Worm (Caenorhabditis elegans) whole organism, L4 larva: ENCODE results near the gene Y77E11A.7.

Source experiments
- R02D3.7 ChIP-seq: fragments of 150-350 bp; sonication (generic microtip); optimal IDR thresholded peaks from 3 replicates; lab custom pipeline; 2014; ENCODE audit warnings: missing biosample characterization, missing genetic modification characterization
- Y48G9A.11 ChIP-seq: fragments of 200-800 bp; sonication (Bioruptor generic); IDR thresholded peaks from 2 replicates; pipeline ENCODE4 v1.3.6; 2022; ENCODE audit warnings: missing genetic modification reagents, missing genetic modification characterization, missing compliant biosample characterization
- Y75B8A.6 ChIP-seq: fragments of 200-800 bp; sonication (Bioruptor generic); IDR thresholded peaks from 2 replicates; pipeline ENCODE4 v1.3.6; 2022; ENCODE audit warnings: missing genetic modification reagents, missing genetic modification characterization, missing compliant biosample characterization
- ZK337.2 ChIP-seq: fragments of 200-800 bp; sonication (Bioruptor generic); IDR thresholded peaks from 2 replicates; pipeline ENCODE4 v1.3.6; 2022; ENCODE audit warnings: missing genetic modification reagents, missing genetic modification characterization, missing compliant biosample characterization
- aha-1 ChIP-seq: fragments of 150-350 bp; peaks from one replicate; lab custom pipeline; 2014; ENCODE audit warnings: missing biosample characterization, missing genetic modification characterization
- ama-1 ChIP-seq: fragments of 150-350 bp; optimal IDR thresholded peaks from 2 replicates; lab custom pipeline; 2014; ENCODE audit warnings: inconsistent platforms, mixed read lengths
- arid-1 ChIP-seq: fragments of 200-800 bp; sonication (Bioruptor generic); conservative IDR thresholded peaks from 2 replicates; pipeline ENCODE4 v1.3.6; 2022; ENCODE audit warnings: missing genetic modification reagents, missing genetic modification characterization, missing compliant biosample characterization
- ceh-32 ChIP-seq: sonication (generic microtip); optimal IDR thresholded peaks from 2 replicates; lab custom pipeline; 2016; ENCODE audit warnings: mild to moderate bottlenecking, missing genetic modification characterization, missing compliant biosample characterization; ENCODE audit not compliant: poor library complexity
- ceh-44 ChIP-seq: fragments of 200-800 bp; sonication (Bioruptor generic); IDR thresholded peaks from 2 replicates; pipeline ENCODE4 v1.3.6; 2022; ENCODE audit warnings: missing genetic modification reagents, missing genetic modification characterization, missing compliant biosample characterization
- ceh-62 ChIP-seq: sonication (generic microtip); optimal IDR thresholded peaks from 2 replicates; lab custom pipeline; 2017; ENCODE audit warnings: missing biosample characterization, missing genetic modification characterization
- dmd-6 ChIP-seq: fragments of 200-800 bp; sonication (Bioruptor generic); IDR thresholded peaks from 2 replicates; pipeline ENCODE4 v1.3.6; 2022; ENCODE audit warnings: missing genetic modification reagents, missing genetic modification characterization, missing compliant biosample characterization
- dmd-9 ChIP-seq: fragments of 200-800 bp; sonication (Bioruptor generic); IDR thresholded peaks from 2 replicates; pipeline ENCODE4 v1.3.6; 2022; ENCODE audit warnings: missing genetic modification reagents, missing genetic modification characterization, missing compliant biosample characterization
- duxl-1 ChIP-seq: sonication (generic microtip); optimal IDR thresholded peaks from 2 replicates; lab custom pipeline; 2016; ENCODE audit warnings: mild to moderate bottlenecking, missing genetic modification characterization, moderate library complexity, missing compliant biosample characterization; ENCODE audit not compliant: poor library complexity
- dve-1 ChIP-seq: sonication (generic microtip); optimal IDR thresholded peaks from 2 replicates; lab custom pipeline; 2017; ENCODE audit warnings: antibody characterized with exemption, mild to moderate bottlenecking, missing genetic modification characterization, missing compliant biosample characterization; ENCODE audit not compliant: insufficient read depth
- egl-43 ChIP-seq: fragments of 200-800 bp; sonication (Bioruptor generic); IDR thresholded peaks from 2 replicates; pipeline ENCODE4 v1.3.6; 2022; ENCODE audit warnings: missing genetic modification reagents, missing genetic modification characterization, missing compliant biosample characterization
- fkh-10 ChIP-seq: fragments of 150-350 bp; optimal IDR thresholded peaks from 2 replicates; lab custom pipeline; 2014; ENCODE audit warnings: missing biosample characterization, missing genetic modification reagents, missing genetic modification characterization
- fos-1 ChIP-seq: fragments of 150-350 bp; optimal IDR thresholded peaks from 2 replicates; lab custom pipeline; 2014; ENCODE audit warnings: missing biosample characterization, missing genetic modification characterization
- hif-1 ChIP-seq, 2 experiments: sonication (generic microtip); optimal IDR thresholded peaks; 2 replicates each; lab custom pipeline; 2016 to 2017; ENCODE audit warnings: missing compliant biosample characterization in 2 of 2, missing genetic modification characterization in 2 of 2, missing genetic modification reagents in 2 of 2, missing genotype in 2 of 2, mild to moderate bottlenecking in 1 of 2
- hlh-30 ChIP-seq: sonication (generic microtip); optimal IDR thresholded peaks from 2 replicates; lab custom pipeline; 2017; ENCODE audit warnings: antibody characterized with exemption, mild to moderate bottlenecking, missing genetic modification characterization, missing compliant biosample characterization; ENCODE audit not compliant: insufficient read depth
- hmg-1.1 ChIP-seq: fragments of 200-800 bp; sonication (Bioruptor generic); IDR thresholded peaks from 2 replicates; pipeline ENCODE4 v1.3.6; 2022; ENCODE audit warnings: missing genetic modification reagents, missing genetic modification characterization, missing compliant biosample characterization
- jun-1 ChIP-seq: fragments of 150-350 bp; optimal IDR thresholded peaks from 2 replicates; lab custom pipeline; 2014; ENCODE audit warnings: missing biosample characterization, missing genetic modification reagents, missing genetic modification characterization
- lin-1 ChIP-seq: fragments of 200-800 bp; sonication (Bioruptor generic); IDR thresholded peaks from 2 replicates; pipeline ENCODE4 v1.3.6; 2022; ENCODE audit warnings: missing genetic modification reagents, missing genetic modification characterization, missing compliant biosample characterization
- lin-13 ChIP-seq: fragments of 150-350 bp; optimal IDR thresholded peaks from 2 replicates; lab custom pipeline; 2014; ENCODE audit warnings: missing biosample characterization, missing genetic modification reagents, missing genetic modification characterization
- lin-29 ChIP-seq: fragments of 200-800 bp; sonication (Bioruptor generic); IDR thresholded peaks from 2 replicates; pipeline ENCODE4 v1.3.6; 2022; ENCODE audit warnings: missing genetic modification reagents, missing genetic modification characterization, missing compliant biosample characterization
- lir-3 ChIP-seq: sonication (generic microtip); optimal IDR thresholded peaks from 2 replicates; lab custom pipeline; 2016; ENCODE audit warnings: mild to moderate bottlenecking, missing genetic modification characterization, missing compliant biosample characterization
- lsy-2 ChIP-seq, 2 experiments: fragments of 150-350 bp in 1 of 2; sonication (generic microtip) in 1 of 2; optimal IDR thresholded peaks; 2 replicates each; lab custom pipeline; 2014 to 2017; ENCODE audit warnings: missing biosample characterization in 2 of 2, missing genetic modification characterization in 2 of 2
- madf-5 ChIP-seq, 2 experiments: fragments of 200-800 bp; sonication (Bioruptor generic); IDR thresholded peaks; 2 replicates each; pipeline ENCODE4 v1.3.6; 2022; ENCODE audit warnings: missing compliant biosample characterization in 2 of 2, missing genetic modification characterization in 2 of 2
- mdl-1 ChIP-seq, 2 experiments: fragments of 150-350 bp in 1 of 2; sonication (generic microtip) in 1 of 2; optimal IDR thresholded peaks; 2 replicates each; lab custom pipeline; 2014 to 2017; ENCODE audit warnings: missing biosample characterization in 2 of 2, missing genetic modification characterization in 2 of 2
- mdt-29 ChIP-seq: fragments of 200-800 bp; sonication (Bioruptor generic); IDR thresholded peaks from 2 replicates; pipeline ENCODE4 v1.3.6; 2022; ENCODE audit warnings: missing genetic modification reagents, missing genetic modification characterization, missing compliant biosample characterization
- mep-1 ChIP-seq: fragments of 150-350 bp; sonication (generic microtip); optimal IDR thresholded peaks from 3 replicates; lab custom pipeline; 2014; ENCODE audit warnings: missing biosample characterization, missing genetic modification characterization
- mxl-3 ChIP-seq: fragments of 200-800 bp; sonication (Bioruptor generic); optimal IDR thresholded peaks from 2 replicates; lab custom pipeline; 2018; ENCODE audit warnings: mild to moderate bottlenecking, missing genetic modification characterization, missing compliant biosample characterization
- nhr-102 ChIP-seq: sonication (generic microtip); optimal IDR thresholded peaks from 2 replicates; lab custom pipeline; 2016; ENCODE audit warnings: mild to moderate bottlenecking, missing genetic modification characterization, moderate library complexity, missing compliant biosample characterization
- nhr-28 ChIP-seq: fragments of 150-350 bp; optimal IDR thresholded peaks from 2 replicates; lab custom pipeline; 2014; ENCODE audit warnings: missing biosample characterization, missing genetic modification characterization
- nhr-42 ChIP-seq: fragments of 200-800 bp; sonication (Bioruptor generic); IDR thresholded peaks from 2 replicates; pipeline ENCODE4 v1.3.6; 2022; ENCODE audit warnings: missing genetic modification characterization, missing compliant biosample characterization
- nhr-6 ChIP-seq: fragments of 150-350 bp; optimal IDR thresholded peaks from 2 replicates; lab custom pipeline; 2014; ENCODE audit warnings: missing biosample characterization, missing genetic modification characterization
- pha-4 ChIP-seq, 2 experiments: fragments of 150-350 bp in 1 of 2; fragments of 200-800 bp in 1 of 2; sonication (Bioruptor generic) in 1 of 2; IDR thresholded peaks in 1 of 2; optimal IDR thresholded peaks in 1 of 2; 2 replicates each; pipeline versions ENCODE4 v1.3.6 to Lab custom; 2014 to 2022; ENCODE audit warnings: missing genetic modification characterization in 2 of 2, missing genetic modification reagents in 2 of 2, missing biosample characterization in 1 of 2, missing compliant biosample characterization in 1 of 2
- sdz-12 ChIP-seq: fragments of 200-800 bp; sonication (Bioruptor generic); optimal IDR thresholded peaks from 2 replicates; lab custom pipeline; 2018; ENCODE audit warnings: mild to moderate bottlenecking, missing genetic modification characterization, missing compliant biosample characterization
- set-16 ChIP-seq: fragments of 200-800 bp; sonication (Bioruptor generic); IDR thresholded peaks from 2 replicates; pipeline ENCODE4 v1.3.6; 2022; ENCODE audit warnings: missing genetic modification reagents, missing genetic modification characterization, missing compliant biosample characterization
- snpc-4 ChIP-seq: fragments of 150-350 bp; optimal IDR thresholded peaks from 2 replicates; lab custom pipeline; 2014; ENCODE audit warnings: missing biosample characterization, missing genetic modification characterization
- spr-1 ChIP-seq: sonication (generic microtip); optimal IDR thresholded peaks from 2 replicates; lab custom pipeline; 2016; ENCODE audit warnings: mild to moderate bottlenecking, missing genetic modification characterization, missing compliant biosample characterization
- tag-97 ChIP-seq: fragments of 200-800 bp; sonication (Bioruptor generic); IDR thresholded peaks from 2 replicates; pipeline ENCODE4 v1.3.6; 2022; ENCODE audit warnings: missing genetic modification characterization, missing compliant biosample characterization
- tra-1 ChIP-seq: fragments of 200-800 bp; sonication (Bioruptor generic); IDR thresholded peaks from 2 replicates; pipeline ENCODE4 v1.3.6; 2022; ENCODE audit warnings: missing genetic modification reagents, missing genetic modification characterization, missing compliant biosample characterization
- unc-39 ChIP-seq: sonication (generic microtip); optimal IDR thresholded peaks from 2 replicates; lab custom pipeline; 2017; ENCODE audit warnings: missing biosample characterization, missing genetic modification characterization
- unc-62 ChIP-seq, 3 experiments: fragments of 150-350 bp in 1 of 3; sonication (generic microtip); optimal IDR thresholded peaks in 2 of 3; peaks in 1 of 3; 1 replicate in 1 of 3; 2 replicates in 2 of 3; lab custom pipeline; 2014 to 2017; ENCODE audit warnings: missing biosample characterization in 3 of 3, missing genetic modification characterization in 3 of 3, missing genetic modification reagents in 3 of 3, missing genotype in 1 of 3
- zag-1 ChIP-seq: fragments of 150-350 bp; optimal IDR thresholded peaks from 2 replicates; lab custom pipeline; 2014; ENCODE audit warnings: missing biosample characterization, missing genetic modification characterization
- zfp-2 ChIP-seq: sonication (generic microtip); optimal IDR thresholded peaks from 2 replicates; lab custom pipeline; 2016; ENCODE audit warnings: mild to moderate bottlenecking, missing genetic modification characterization, missing compliant biosample characterization
- zfp-3 ChIP-seq: fragments of 200-800 bp; sonication (Bioruptor generic); conservative IDR thresholded peaks from 2 replicates; pipeline ENCODE4 v1.3.6; 2022; ENCODE audit warnings: missing genetic modification reagents, missing genetic modification characterization, missing compliant biosample characterization
- zip-11 ChIP-seq: fragments of 200-800 bp; sonication (Bioruptor generic); IDR thresholded peaks from 2 replicates; pipeline ENCODE4 v1.3.6; 2022; ENCODE audit warnings: missing genetic modification characterization, missing compliant biosample characterization
- ztf-11 ChIP-seq: fragments of 150-350 bp; optimal IDR thresholded peaks from 2 replicates; lab custom pipeline; 2014; ENCODE audit warnings: missing biosample characterization, missing genetic modification characterization

Y77E11A.7 gene

ce11 chrIV:1388079-1388478 lies 31.6 kb downstream of the Y77E11A.7 start (continued):
- TF ChIP-seq jun-1 (tag; lab: Kevin White, UChicago) (no peak), mdl-1 (tag; optimal IDR thresholded peaks at IDR 0.05; lab: Kevin White, UChicago) (peak in 1 of 2 experiments; percentile 55), snpc-4 (tag; lab: Kevin White, UChicago) (no peak), zag-1 (no peak), aha-1 (tag; lab: Kevin White, UChicago) (peak; percentile 5), lin-29 (no peak), egl-43 (GFP tag; lab: Robert Waterston, UW) (peak; percentile 85), unc-39 (tag; lab: Kevin White, UChicago) (no peak), lir-3 (tag; lab: Kevin White, UChicago) (no peak), pha-4 (GFP tag; IDR thresholded peaks at IDR 0.05; lab: Robert Waterston, UW) (peak; percentile 68), pha-4 (tag; optimal IDR thresholded peaks at IDR 0.05; lab: Kevin White, UChicago) (no peak), dmd-6 (peak; percentile 62), duxl-1 (tag; lab: Kevin White, UChicago) (peak; percentile 54), lsy-2 (tag; optimal IDR thresholded peaks at IDR 0.05; lab: Kevin White, UChicago) (peak in 1 of 2 experiments; percentile 29), zfp-3 (GFP tag; lab: Robert Waterston, UW) (peak; percentile 57; the same call in 1 of the 2 replicates), mxl-3 (GFP tag; lab: Kevin White, UChicago) (peak; percentile 39), ama-1 (lab: Kevin White, UChicago) (no peak), fos-1 (tag; lab: Kevin White, UChicago) (no peak), ZK337.2 (GFP tag; lab: Robert Waterston, UW) (peak; percentile 38; the same call in 1 of the 2 replicates), unc-62 (GFP tag; optimal IDR thresholded peaks at IDR 0.05 in 1 of 2; lab: Kevin White, UChicago) (no peak), unc-62 (tag; optimal IDR thresholded peaks at IDR 0.05; lab: Kevin White, UChicago) (no peak), R02D3.7 (no peak), tra-1 (peak; percentile 79), Y75B8A.6 (GFP tag; lab: Robert Waterston, UW) (no peak), nhr-28 (tag; lab: Kevin White, UChicago) (peak; percentile 34), arid-1 (GFP tag; lab: Robert Waterston, UW) (peak; percentile 64), nhr-42 (GFP tag; lab: Robert Waterston, UW) (peak; percentile 65; the same call in 1 of the 2 replicates), set-16 (peak; percentile 47; the same call in 1 of the 2 replicates), hmg-1.1 (GFP tag; lab: Robert Waterston, UW) (peak; percentile 83), lin-1 (GFP tag; lab: Robert Waterston, UW) (0 out of 2 replicates have a peak, but pooled peaks have one; percentile 23), zfp-2 (tag; lab: Kevin White, UChicago) (no peak), fkh-10 (no peak), nhr-102 (tag; lab: Kevin White, UChicago) (peak; percentile 36), sdz-12 (GFP tag; lab: Kevin White, UChicago) (peak; percentile 62), lin-13 (GFP tag; lab: Kevin White, UChicago) (peak; percentile 33), ceh-62 (tag; lab: Kevin White, UChicago) (no peak), spr-1 (tag; lab: Kevin White, UChicago) (peak; percentile 5), hlh-30 (tag; lab: Kevin White, UChicago) (peak; percentile 59), ceh-44 (0 out of 2 replicates have a peak, but pooled peaks have one; percentile 26), mdt-29 (GFP tag; lab: Robert Waterston, UW) (peak; percentile 48), Y48G9A.11 (GFP tag; lab: Robert Waterston, UW) (peak; percentile 66), hif-1 (tag; optimal IDR thresholded peaks at IDR 0.05; lab: Kevin White, UChicago) (no peak), mep-1 (tag; lab: Kevin White, UChicago) (peak; percentile 69), nhr-6 (tag; lab: Kevin White, UChicago) (no peak), dve-1 (tag; lab: Kevin White, UChicago) (peak; percentile 38), dmd-9 (GFP tag; lab: Robert Waterston, UW) (no peak), ztf-11 (tag; lab: Kevin White, UChicago) (no peak), madf-5 (GFP tag; IDR thresholded peaks at IDR 0.05; lab: Robert Waterston, UW) (peak; percentile 61 to 81; a peak in 2 of 4 replicates), ceh-32 (tag; lab: Kevin White, UChicago) (no peak), zip-11 (peak; percentile 8; the same call in 1 of the 2 replicates), tag-97 (no peak)
